Worm (Caenorhabditis elegans): ENCODE measurements around the gene slc-17.4.

DNA sequence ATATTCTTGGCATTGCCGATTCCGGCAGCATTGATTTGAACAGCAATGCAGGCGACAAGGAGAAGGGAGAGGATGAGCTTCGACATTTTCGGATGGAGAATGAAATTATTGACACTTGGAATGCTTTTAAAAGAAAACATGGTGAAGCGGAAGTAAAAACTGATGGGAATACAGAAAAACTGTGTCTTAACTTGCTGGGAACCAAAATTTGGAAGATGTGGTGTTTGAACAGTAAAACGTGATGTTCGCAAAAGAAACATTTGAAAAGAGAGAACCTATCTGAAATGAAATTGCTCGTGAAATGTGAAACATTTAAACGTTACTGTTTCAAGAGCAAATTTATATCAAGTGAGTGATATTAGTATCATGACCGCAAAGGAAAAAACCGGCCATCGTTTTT, 26.8 kb downstream of the slc-17.4 start, which contains the start of gene F26D10.13:
- no peak for TF ChIP-seq nhr-21 (tag; optimal IDR thresholded peaks at IDR 0.05)
- TF ChIP-seq fos-1 (tag; optimal IDR thresholded peaks at IDR 0.05): no peak
- TF ChIP-seq nhr-10 (tag; optimal IDR thresholded peaks at IDR 0.05): no peak
- no peak for TF ChIP-seq sma-9 (GFP tag; optimal IDR thresholded peaks at IDR 0.05)
- no peak for TF ChIP-seq sma-9 (tag; optimal IDR thresholded peaks at IDR 0.05)
- no peak for TF ChIP-seq nhr-6 (tag; optimal IDR thresholded peaks at IDR 0.05)
- no peak for TF ChIP-seq mdl-1 (tag; optimal IDR thresholded peaks at IDR 0.05)
- no peak for TF ChIP-seq elt-1 (tag; optimal IDR thresholded peaks at IDR 0.05)
